Fruit fly (Drosophila melanogaster) whole organism, larva: ENCODE results near the gene nab.

ENCODE experiments used
- noc ChIP-seq: fragments of 200-800 bp; sonication (Bioruptor generic); optimal IDR thresholded peaks from 3 replicates; lab custom pipeline; 2019; ENCODE audit warnings: missing biosample characterization, mild to moderate bottlenecking, missing genetic modification characterization, moderate library complexity

Gene nab

dm6 chr3L:4160926-4161325, at the start of gene nab:
TSS of gene nab (minus strand) at chr3L:4160932.
- no peak for TF ChIP-seq noc (tag; lab: Kevin White, UChicago)

DNA sequence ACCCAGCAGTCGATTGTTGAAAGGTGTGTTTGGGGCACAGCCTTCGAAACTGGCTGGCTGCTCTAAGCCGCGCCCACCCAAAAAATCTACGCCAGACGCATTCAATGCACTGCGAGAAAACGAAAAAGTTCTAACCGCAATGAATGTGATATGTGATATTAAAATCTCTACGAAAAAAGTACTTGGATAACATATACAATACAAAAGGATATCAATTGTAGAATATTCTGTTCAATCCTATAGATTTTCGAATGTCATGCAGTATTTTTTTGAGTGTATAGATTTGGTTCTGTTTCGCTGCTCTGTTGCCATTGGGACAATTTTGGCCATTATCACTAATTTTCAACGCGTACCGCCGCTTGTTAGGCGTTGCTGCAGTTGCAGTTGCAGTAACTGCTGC, 49.0 kb upstream of the nab start:
- no peak for TF ChIP-seq noc (tag; lab: Kevin White, UChicago)

- TF ChIP-seq noc (tag; lab: Kevin White, UChicago) = no peak
Observed at dm6 chr3L:4209078-4209477, 48.3 kb upstream of the nab start, which contains the start of gene Cpr64Aa. TSS of gene Cpr64Aa (minus strand) at chr3L:4209178.

DNA sequence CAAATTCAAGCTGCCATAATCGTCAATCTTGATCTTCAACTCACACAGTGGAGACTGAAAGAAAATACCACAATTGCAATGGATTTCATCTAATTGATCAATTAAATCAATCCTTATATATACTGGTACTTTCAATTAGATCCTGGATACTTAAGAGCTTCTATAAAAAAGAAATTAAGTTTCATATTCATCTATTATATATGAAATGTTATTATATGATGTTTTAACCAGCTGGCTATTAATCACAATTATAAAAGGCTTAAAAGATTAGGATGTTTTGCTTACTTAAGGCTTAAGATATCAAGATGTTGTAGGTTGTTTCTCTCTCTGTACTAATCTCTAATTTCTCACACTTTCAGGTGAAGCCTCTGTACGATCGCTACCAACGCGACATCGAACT, 44.1 kb upstream of the nab start:
- TF ChIP-seq noc (tag; lab: Kevin White, UChicago) = no peak

DNA sequence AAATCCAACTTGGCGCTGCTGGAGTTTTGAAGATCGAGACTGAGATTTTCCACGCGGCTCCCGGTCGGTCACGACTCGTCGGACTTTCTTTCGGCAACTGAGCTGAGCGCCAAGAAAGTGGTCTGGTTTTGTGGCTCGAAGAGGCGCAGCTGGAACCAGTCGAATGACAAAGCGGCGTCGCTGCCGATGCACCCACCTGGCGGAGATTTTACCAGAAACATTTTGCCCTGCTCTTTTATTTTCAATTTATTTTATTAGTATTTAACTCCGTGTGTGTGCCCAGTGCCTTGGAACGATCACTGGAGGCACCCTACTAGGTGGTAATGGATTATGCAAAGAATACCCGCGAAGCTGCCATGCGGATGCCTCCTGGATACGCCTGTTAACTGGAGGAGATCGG, 43.5 kb upstream of the nab start, which contains the start of gene CG15005:
Gene CG15005, minus strand, starts transcription at position 101 of the 400 bp plus-strand sequence.
- no peak for TF ChIP-seq noc (tag; lab: Kevin White, UChicago)

DNA sequence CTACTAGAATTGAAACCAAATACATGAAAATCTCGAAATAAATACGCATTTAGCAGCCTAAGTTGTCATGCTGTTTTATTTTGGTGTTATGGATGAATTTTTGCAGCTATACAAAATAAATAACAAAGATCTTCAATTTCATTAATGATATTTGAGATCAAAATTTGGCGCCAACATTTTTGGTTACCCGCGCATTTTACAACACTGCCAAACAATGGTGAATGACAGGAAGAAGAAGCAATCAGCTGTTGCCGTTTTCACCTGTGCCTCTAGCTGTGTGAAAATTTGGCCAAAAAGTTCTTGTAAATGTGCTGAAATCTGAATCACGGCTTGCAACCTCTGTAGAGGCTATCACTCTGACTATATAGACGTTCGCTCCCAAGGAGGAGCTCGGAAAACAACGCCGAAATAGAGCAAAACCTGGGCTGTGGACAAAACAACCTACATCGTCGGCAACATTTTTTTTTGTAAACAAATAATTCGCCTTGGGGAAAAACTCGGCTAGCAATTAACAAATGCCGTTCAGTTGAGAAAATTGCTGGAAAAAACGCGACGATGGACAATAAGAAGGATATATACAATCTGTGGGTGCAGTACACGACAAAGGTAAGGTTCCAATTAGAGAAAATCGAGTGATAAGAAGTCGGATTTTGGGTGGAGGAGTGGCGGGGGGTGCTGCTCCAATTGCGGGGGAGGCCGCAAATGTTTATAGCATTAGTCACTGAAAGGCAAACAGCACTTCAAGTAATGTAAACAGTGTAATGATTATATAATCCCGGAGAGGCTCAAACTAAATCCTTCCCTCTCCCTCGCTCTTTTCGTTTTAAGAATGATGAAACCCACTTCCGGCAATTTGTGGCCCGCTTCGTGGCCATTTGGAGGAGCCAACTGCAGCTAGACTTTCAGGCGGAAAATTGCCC, 33.3 kb upstream of the nab start, which contains the start of gene CG43367:
Gene CG43367, plus strand, starts transcription at position 264 of the 920 bp plus-strand sequence.
- no peak for TF ChIP-seq noc (tag; lab: Kevin White, UChicago)

dm6 chr3L:4187930-4188523, 27.3 kb upstream of the nab start, which contains the start of the genes Teh2 and tipE:
TSS of gene Teh2 (minus strand) at chr3L:4188023.
TSS of gene tipE (plus strand) at chr3L:4188499.
- no peak for TF ChIP-seq noc (tag; lab: Kevin White, UChicago)

dm6 chr3L:4186659-4187058, 25.9 kb upstream of the nab start, which contains the start of gene VhaM9.7-c:
TSS of gene VhaM9.7-c (minus strand) at chr3L:4186865.
- no peak for TF ChIP-seq noc (tag; lab: Kevin White, UChicago)

dm6 chr3L:4185259-4185658, 24.5 kb upstream of the nab start:
- TF ChIP-seq noc (tag; lab: Kevin White, UChicago) = no peak

- no peak for TF ChIP-seq noc (tag; lab: Kevin White, UChicago)
Observed at dm6 chr3L:4184563-4184962, 23.8 kb upstream of the nab start, which contains the start of gene Teh3. TSS of gene Teh3 (minus strand) at chr3L:4184663.

- TF ChIP-seq noc (tag; lab: Kevin White, UChicago) = no peak
Observed at dm6 chr3L:4177981-4178562, 17.3 kb upstream of the nab start, which contains the start of gene Teh4. TSS of gene Teh4 (minus strand) at chr3L:4178270.

DNA sequence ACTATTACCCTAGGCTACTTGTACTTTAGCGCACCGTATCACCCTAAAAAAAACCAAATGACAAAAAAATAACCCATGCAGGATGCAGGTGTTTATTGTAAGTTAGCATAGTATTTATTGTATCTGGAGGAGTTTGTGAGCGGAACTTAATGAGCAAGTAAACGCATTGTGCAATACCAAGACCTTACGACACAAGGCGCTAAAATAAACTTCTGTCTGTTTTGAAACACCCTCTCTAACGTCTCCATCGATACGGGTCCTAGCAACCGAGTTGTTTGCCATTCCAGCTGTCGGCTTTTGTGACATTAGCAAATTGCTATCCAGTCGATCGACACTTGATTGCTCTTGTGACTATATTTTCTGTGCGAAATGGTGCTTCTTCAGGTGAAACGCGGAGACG, 12.9 kb upstream of the nab start, which contains the start of gene CG18675:
Gene CG18675, plus strand, starts transcription at position 301 of the 400 bp plus-strand sequence.
- no peak for TF ChIP-seq noc (tag; lab: Kevin White, UChicago)

dm6 chr3L:4169957-4170651, 9.4 kb upstream of the nab start, which contains the start of gene Ero1L:
TSS of gene Ero1L (plus strand) at chr3L:4170404.
- TF ChIP-seq noc (tag; lab: Kevin White, UChicago) = peak; percentile 39

DNA sequence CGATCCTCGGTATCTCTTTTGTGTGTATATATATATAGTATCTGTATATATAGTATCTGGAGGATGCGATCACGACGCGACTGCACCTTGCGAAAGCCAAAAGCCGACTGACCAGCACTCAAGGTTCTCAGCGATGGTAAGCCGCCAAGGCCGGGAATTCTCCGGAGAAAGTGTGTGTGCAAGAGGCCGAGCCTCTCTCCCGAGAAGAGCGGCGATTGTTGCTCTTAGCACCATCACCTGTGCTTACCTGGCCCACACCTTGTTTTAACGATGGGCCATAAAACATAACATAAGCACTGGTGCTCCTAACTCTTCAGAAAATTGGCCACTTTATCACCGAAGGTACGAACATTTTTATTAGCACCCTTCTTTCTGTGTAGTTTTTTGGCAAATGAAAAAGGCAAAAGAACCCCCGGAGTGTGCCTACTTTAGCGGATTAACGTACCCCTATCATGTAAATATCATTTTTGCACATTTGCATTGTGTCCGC, 6.7 kb upstream of the nab start, which contains the start of gene mas:
Gene mas, minus strand, starts transcription at position 112 of the 490 bp plus-strand sequence.
- no peak for TF ChIP-seq noc (tag; lab: Kevin White, UChicago)

DNA sequence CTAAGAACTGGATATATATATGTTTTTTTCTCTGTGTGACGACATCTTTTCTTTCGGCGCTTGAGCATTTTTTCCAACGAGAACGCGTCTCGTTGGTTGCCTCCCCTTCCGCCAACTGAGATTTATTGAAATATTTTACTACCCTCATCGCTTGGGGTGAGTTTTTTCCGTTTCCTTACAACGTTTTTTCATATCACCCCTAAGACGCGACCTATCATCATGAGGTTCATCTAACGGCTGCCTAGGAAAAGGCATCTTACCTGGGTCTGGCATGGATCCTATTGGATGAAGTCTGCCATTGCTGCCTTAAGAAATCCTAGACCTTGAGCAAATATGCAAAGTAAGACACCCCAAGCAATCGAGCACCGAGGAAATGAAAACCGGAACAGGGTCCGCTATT, 1.5 kb downstream of the nab start:
- TF ChIP-seq noc (tag; lab: Kevin White, UChicago) = no peak
